Fruit fly (Drosophila melanogaster) whole organism, prepupa: Measurements from ENCODE around the gene CG43350.

Experiments used
- Blimp-1 ChIP-seq: fragments of 200-800 bp; sonication (Bioruptor generic); optimal IDR thresholded peaks from 3 replicates; lab custom pipeline; 2017; ENCODE audit warnings: missing biosample characterization, missing genetic modification characterization, mild to moderate bottlenecking, moderate library complexity, missing genetic modification reagents
- CG10631 ChIP-seq: fragments of 200-800 bp; sonication (Bioruptor generic); optimal IDR thresholded peaks from 2 replicates; lab custom pipeline; 2016; ENCODE audit warnings: missing biosample characterization, missing genetic modification characterization
- CG10669 ChIP-seq: fragments of 200-800 bp; sonication (Bioruptor generic); optimal IDR thresholded peaks from 3 replicates; lab custom pipeline; 2018; ENCODE audit warnings: missing biosample characterization, mild to moderate bottlenecking, missing genetic modification characterization, moderate library complexity
- CG11902 ChIP-seq: fragments of 200-800 bp; sonication (Bioruptor generic); optimal IDR thresholded peaks from 3 replicates; lab custom pipeline; 2016; ENCODE audit warnings: missing biosample characterization, missing genetic modification characterization
- CG15336 ChIP-seq: fragments of 200-800 bp; sonication (Bioruptor generic); IDR thresholded peaks from 2 replicates; pipeline ENCODE4 v1.3.6; 2022; ENCODE audit warnings: missing biosample characterization, missing genetic modification characterization
- CG3032 ChIP-seq: fragments of 200-800 bp; optimal IDR thresholded peaks from 2 replicates; lab custom pipeline; 2019; ENCODE audit warnings: missing biosample characterization, mild to moderate bottlenecking, missing genetic modification characterization, moderate library complexity
- CG31627 ChIP-seq: fragments of 200-800 bp; sonication (Bioruptor generic); optimal IDR thresholded peaks from 3 replicates; lab custom pipeline; 2016; ENCODE audit warnings: missing biosample characterization, missing genetic modification characterization
- CG34406 ChIP-seq: fragments of 200-800 bp; sonication (Bioruptor generic); optimal IDR thresholded peaks from 3 replicates; lab custom pipeline; 2016; ENCODE audit warnings: missing biosample characterization, missing genetic modification characterization
- CG3919 ChIP-seq: fragments of 200-800 bp; sonication (Bioruptor generic); optimal IDR thresholded peaks from 3 replicates; lab custom pipeline; 2016; ENCODE audit warnings: missing biosample characterization, missing genetic modification characterization
- CG6163 ChIP-seq: fragments of 200-800 bp; sonication (Bioruptor generic); IDR thresholded peaks from 3 replicates; pipeline ENCODE4 v1.3.6; 2022; ENCODE audit warnings: missing biosample characterization, missing genetic modification characterization
- CG6276 ChIP-seq: fragments of 200-800 bp; sonication (Bioruptor generic); optimal IDR thresholded peaks from 2 replicates; lab custom pipeline; 2017; ENCODE audit warnings: missing biosample characterization, mild to moderate bottlenecking, missing genetic modification characterization
- CG6808 ChIP-seq: fragments of 200-800 bp; sonication (Bioruptor generic); optimal IDR thresholded peaks from 3 replicates; lab custom pipeline; 2017; ENCODE audit warnings: missing biosample characterization, missing genetic modification characterization, mild to moderate bottlenecking, moderate library complexity, missing genetic modification reagents
- CG6854 ChIP-seq: fragments of 200-800 bp; sonication (Bioruptor generic); optimal IDR thresholded peaks from 2 replicates; lab custom pipeline; 2017; ENCODE audit warnings: missing biosample characterization, mild to moderate bottlenecking, missing genetic modification characterization
- CG7368 ChIP-seq: fragments of 200-800 bp; sonication (Bioruptor generic); optimal IDR thresholded peaks from 3 replicates; lab custom pipeline; 2016; ENCODE audit warnings: missing biosample characterization, missing genetic modification characterization
- CG8632 ChIP-seq: fragments of 200-800 bp; sonication (Bioruptor generic); optimal IDR thresholded peaks from 3 replicates; lab custom pipeline; 2016; ENCODE audit warnings: missing biosample characterization, missing genetic modification characterization
- CG9139 ChIP-seq: fragments of 200-800 bp; sonication (Bioruptor generic); optimal IDR thresholded peaks from 3 replicates; lab custom pipeline; 2017; ENCODE audit warnings: missing biosample characterization, mild to moderate bottlenecking, missing genetic modification characterization
- Eip78C ChIP-seq: fragments of 200-800 bp; sonication (Bioruptor generic); peaks from one replicate; lab custom pipeline; 2016; ENCODE audit warnings: missing biosample characterization, missing genetic modification characterization
- Eip93F ChIP-seq: fragments of 200-800 bp; sonication (Bioruptor generic); optimal IDR thresholded peaks from 2 replicates; lab custom pipeline; 2016; ENCODE audit warnings: missing biosample characterization, mild to moderate bottlenecking, missing genetic modification characterization
- Ets21C ChIP-seq: fragments of 200-800 bp; sonication (Bioruptor generic); optimal IDR thresholded peaks from 3 replicates; lab custom pipeline; 2016; ENCODE audit warnings: missing biosample characterization, missing genetic modification characterization
- Ets96B ChIP-seq: fragments of 200-800 bp; optimal IDR thresholded peaks from 2 replicates; lab custom pipeline; 2019; ENCODE audit warnings: missing biosample characterization, mild to moderate bottlenecking, missing genetic modification characterization, moderate library complexity
- Gug ChIP-seq: fragments of 200-800 bp; sonication (Bioruptor generic); IDR thresholded peaks from 2 replicates; pipeline ENCODE4 v1.3.6; 2022; ENCODE audit warnings: missing biosample characterization, missing genetic modification characterization
- OdsH ChIP-seq: fragments of 200-800 bp; sonication (Bioruptor generic); optimal IDR thresholded peaks from 3 replicates; lab custom pipeline; 2016; ENCODE audit warnings: missing biosample characterization, missing genetic modification characterization
- Smox ChIP-seq: fragments of 200-800 bp; sonication (Bioruptor generic); optimal IDR thresholded peaks from 3 replicates; lab custom pipeline; 2016; ENCODE audit warnings: missing biosample characterization, missing genetic modification characterization
- Sox102F ChIP-seq: fragments of 200-800 bp; sonication (Bioruptor generic); optimal IDR thresholded peaks from 2 replicates; lab custom pipeline; 2016; ENCODE audit warnings: missing biosample characterization, mild to moderate bottlenecking, missing genetic modification characterization
- Sox14 ChIP-seq: fragments of 200-800 bp; sonication (Bioruptor generic); optimal IDR thresholded peaks from 3 replicates; lab custom pipeline; 2016; ENCODE audit warnings: missing biosample characterization, missing genetic modification characterization
- Sox15 ChIP-seq: fragments of 200-800 bp; sonication (Bioruptor generic); optimal IDR thresholded peaks from 3 replicates; lab custom pipeline; 2016; ENCODE audit warnings: missing biosample characterization, missing genetic modification characterization
- acj6 ChIP-seq: fragments of 200-800 bp; sonication (Bioruptor generic); optimal IDR thresholded peaks from 3 replicates; lab custom pipeline; 2016; ENCODE audit warnings: missing biosample characterization, missing genetic modification characterization
- cyc ChIP-seq: fragments of 200-800 bp; sonication (Bioruptor generic); optimal IDR thresholded peaks from 3 replicates; lab custom pipeline; 2016; ENCODE audit warnings: missing biosample characterization, missing genetic modification characterization
- dsx ChIP-seq: fragments of 200-800 bp; optimal IDR thresholded peaks from 3 replicates; lab custom pipeline; 2019; ENCODE audit warnings: missing biosample characterization, mild to moderate bottlenecking, missing genetic modification characterization, moderate library complexity; ENCODE audit not compliant: poor library complexity, severe bottlenecking
- eg ChIP-seq: fragments of 200-800 bp; sonication (Bioruptor generic); IDR thresholded peaks from 3 replicates; pipeline ENCODE4 v1.3.6; 2022; ENCODE audit warnings: missing biosample characterization, missing genetic modification characterization
- fd85E ChIP-seq: fragments of 200-800 bp; sonication (Bioruptor generic); optimal IDR thresholded peaks from 3 replicates; lab custom pipeline; 2016; ENCODE audit warnings: missing biosample characterization, missing genetic modification characterization
- fkh ChIP-seq: fragments of 200-800 bp; sonication (Bioruptor generic); optimal IDR thresholded peaks from 3 replicates; lab custom pipeline; 2017; ENCODE audit warnings: missing biosample characterization, mild to moderate bottlenecking, missing genetic modification characterization, moderate library complexity
- lz ChIP-seq: fragments of 200-800 bp; sonication (Bioruptor generic); optimal IDR thresholded peaks from 3 replicates; lab custom pipeline; 2016; ENCODE audit warnings: missing biosample characterization, missing genetic modification characterization
- net ChIP-seq: fragments of 200-800 bp; sonication (Bioruptor generic); optimal IDR thresholded peaks from 3 replicates; lab custom pipeline; 2016; ENCODE audit warnings: missing biosample characterization, missing genetic modification characterization
- topi ChIP-seq: fragments of 200-800 bp; sonication (Bioruptor generic); optimal IDR thresholded peaks from 3 replicates; lab custom pipeline; 2016; ENCODE audit warnings: missing biosample characterization, missing genetic modification characterization
- vri ChIP-seq: fragments of 200-800 bp; sonication (Bioruptor generic); optimal IDR thresholded peaks from 3 replicates; lab custom pipeline; 2016; ENCODE audit warnings: missing biosample characterization, mild to moderate bottlenecking, missing genetic modification characterization

The CG43350 gene

dm6 chr2L:9388013-9388605, 38.8 kb downstream of the CG43350 start (continued):
- peak; percentile 95 for TF ChIP-seq cyc
- TF ChIP-seq CG9139 (GFP tag; lab: Kevin White, UChicago), result peak; percentile 81
- TF ChIP-seq Eip78C, result peak; percentile 97
- TF ChIP-seq CG10669 (GFP tag; lab: Kevin White, UChicago), result peak; percentile 95
- peak; percentile 93 for TF ChIP-seq net (GFP tag; lab: Kevin White, UChicago)
- TF ChIP-seq Gug, result peak; percentile 88
- TF ChIP-seq eg, result peak; percentile 89
- no peak for TF ChIP-seq CG6854 (GFP tag; lab: Kevin White, UChicago)
- peak; percentile 94 for TF ChIP-seq OdsH (GFP tag; lab: Kevin White, UChicago)
- TF ChIP-seq CG6276, result peak; percentile 67
- peak; percentile 89 for TF ChIP-seq fkh
- peak; percentile 94 for TF ChIP-seq CG6163
- peak; percentile 87 for TF ChIP-seq CG8632 (GFP tag; lab: Kevin White, UChicago)
- TF ChIP-seq Blimp-1 (GFP tag; lab: Kevin White, UChicago), result peak; percentile 75

dm6 chr2L:9388924-9389765, 39.8 kb downstream of the CG43350 start:
- TF ChIP-seq fkh (peak; percentile 8), Smox (GFP tag; lab: Kevin White, UChicago) (no peak), Eip78C (no peak), net (GFP tag; lab: Kevin White, UChicago) (no peak), CG10631 (GFP tag; lab: Kevin White, UChicago) (no peak), lz (GFP tag; lab: Kevin White, UChicago) (no peak), CG3032 (tag; lab: Kevin White, UChicago) (no peak), Sox14 (GFP tag; lab: Kevin White, UChicago) (no peak), vri (peak; percentile 31)

- no peak for TF ChIP-seq CG11902 (GFP tag; lab: Kevin White, UChicago)
- TF ChIP-seq Eip93F (GFP tag; lab: Kevin White, UChicago), result no peak
- no peak for TF ChIP-seq Ets96B (tag; lab: Kevin White, UChicago)
- no peak for TF ChIP-seq cyc
- TF ChIP-seq acj6 (GFP tag; lab: Kevin White, UChicago), result no peak
- TF ChIP-seq Gug, result no peak
- TF ChIP-seq Ets21C (GFP tag; lab: Kevin White, UChicago), result no peak
- TF ChIP-seq Sox14 (GFP tag; lab: Kevin White, UChicago), result no peak
- no peak for TF ChIP-seq fd85E (GFP tag; lab: Kevin White, UChicago)
- no peak for TF ChIP-seq Sox102F
- no peak for TF ChIP-seq CG34406
- no peak for TF ChIP-seq CG6808 (GFP tag; lab: Kevin White, UChicago)
- no peak for TF ChIP-seq CG10669 (GFP tag; lab: Kevin White, UChicago)
- no peak for TF ChIP-seq topi
- TF ChIP-seq, all 60 proteins: peak for 0
These were observed 47.0 kb downstream of the CG43350 start for dm6 chr2L:9396396-9396795.

- TF ChIP-seq fkh (no peak), CG7368 (no peak), CG34406 (no peak), vri (no peak), CG10669 (GFP tag; lab: Kevin White, UChicago) (no peak), Sox102F (no peak), Sox15 (GFP tag; lab: Kevin White, UChicago) (no peak), eg (no peak), dsx (GFP tag; lab: Kevin White, UChicago) (no peak), CG6163 (no peak), CG31627 (GFP tag; lab: Kevin White, UChicago) (no peak), CG6854 (GFP tag; lab: Kevin White, UChicago) (no peak), CG3919 (GFP tag; lab: Kevin White, UChicago) (no peak), lz (GFP tag; lab: Kevin White, UChicago) (no peak), CG8632 (GFP tag; lab: Kevin White, UChicago) (no peak), CG15336 (GFP tag; lab: Robert Waterston, UW) (no peak), Eip78C (no peak)
These were observed 48.5 kb downstream of the CG43350 start, which contains the start of gene CG4438 for dm6 chr2L:9397888-9398287. Gene CG4438 (minus strand): TSS chr2L:9397988.
